Worm (Caenorhabditis elegans) whole organism, L3 larva: ENCODE measurements around the gene ins-12.

Experiments
- ZK546.5 ChIP-seq: sonication (generic microtip); optimal IDR thresholded peaks from 2 replicates; lab custom pipeline; 2017; ENCODE audit warnings: missing biosample characterization, missing genetic modification characterization
- ama-1 ChIP-seq: fragments of 150-350 bp; optimal IDR thresholded peaks from 2 replicates; lab custom pipeline; 2018
- ceh-16 ChIP-seq: sonication (generic microtip); optimal IDR thresholded peaks from 2 replicates; lab custom pipeline; 2017; ENCODE audit warnings: missing biosample characterization, missing genetic modification characterization
- ceh-28 ChIP-seq: fragments of 150-350 bp; optimal IDR thresholded peaks from 2 replicates; lab custom pipeline; 2014; ENCODE audit warnings: missing biosample characterization, missing genetic modification reagents, missing genetic modification characterization
- ceh-82 ChIP-seq: fragments of 150-350 bp; optimal IDR thresholded peaks from 2 replicates; lab custom pipeline; 2014; ENCODE audit warnings: missing biosample characterization, missing genetic modification characterization
- ceh-9 ChIP-seq: sonication (generic microtip); optimal IDR thresholded peaks from 2 replicates; lab custom pipeline; 2018; ENCODE audit warnings: missing biosample characterization, missing genetic modification characterization
- daf-12 ChIP-seq: fragments of 150-350 bp; optimal IDR thresholded peaks from 2 replicates; lab custom pipeline; 2014; ENCODE audit warnings: missing biosample characterization, missing genetic modification reagents, missing genetic modification characterization
- egl-27 ChIP-seq: sonication (generic microtip); optimal IDR thresholded peaks from 4 replicates; lab custom pipeline; 2017; ENCODE audit warnings: missing biosample characterization, missing genetic modification reagents, missing genetic modification characterization
- egl-5 ChIP-seq: fragments of 150-350 bp; optimal IDR thresholded peaks from 2 replicates; lab custom pipeline; 2017; ENCODE audit warnings: missing biosample characterization, missing genetic modification reagents, missing genetic modification characterization, inconsistent platforms
- elt-2 ChIP-seq: sonication (generic microtip); optimal IDR thresholded peaks from 2 replicates; lab custom pipeline; 2016; ENCODE audit warnings: missing genetic modification reagents, mild to moderate bottlenecking, missing genetic modification characterization, missing compliant biosample characterization
- eor-1 ChIP-seq, 2 experiments: fragments of 150-350 bp; optimal IDR thresholded peaks; 2 replicates each; lab custom pipeline; 2014 to 2018; ENCODE audit warnings: missing biosample characterization in 2 of 2, missing genetic modification characterization in 2 of 2
- fkh-10 ChIP-seq: sonication (generic microtip); optimal IDR thresholded peaks from 2 replicates; lab custom pipeline; 2017; ENCODE audit warnings: missing biosample characterization, missing genetic modification reagents, missing genetic modification characterization
- fos-1 ChIP-seq: fragments of 150-350 bp; optimal IDR thresholded peaks from 2 replicates; lab custom pipeline; 2014; ENCODE audit warnings: missing biosample characterization, missing genetic modification characterization
- hmg-11 ChIP-seq: sonication (generic microtip); optimal IDR thresholded peaks from 2 replicates; lab custom pipeline; 2016; ENCODE audit warnings: missing genetic modification characterization, missing compliant biosample characterization
- jun-1 ChIP-seq: fragments of 150-350 bp; optimal IDR thresholded peaks from 2 replicates; lab custom pipeline; 2014; ENCODE audit warnings: missing biosample characterization, missing genetic modification reagents, missing genetic modification characterization
- lin-15B ChIP-seq: fragments of 150-350 bp; optimal IDR thresholded peaks from 2 replicates; lab custom pipeline; 2014; ENCODE audit warnings: missing biosample characterization, missing genetic modification characterization
- lin-39 ChIP-seq: fragments of 150-350 bp; optimal IDR thresholded peaks from 2 replicates; lab custom pipeline; 2018; ENCODE audit warnings: missing biosample characterization, missing genetic modification reagents, missing genetic modification characterization
- mdl-1 ChIP-seq: fragments of 150-350 bp; optimal IDR thresholded peaks from 2 replicates; lab custom pipeline; 2014; ENCODE audit warnings: missing biosample characterization, missing genetic modification characterization
- mml-1 ChIP-seq: fragments of 150-350 bp; sonication (generic microtip); optimal IDR thresholded peaks from 3 replicates; lab custom pipeline; 2014; ENCODE audit warnings: missing biosample characterization, missing genetic modification characterization
- nfya-1 ChIP-seq: sonication (generic microtip); optimal IDR thresholded peaks from 2 replicates; lab custom pipeline; 2017; ENCODE audit warnings: missing genetic modification characterization, mild to moderate bottlenecking, missing compliant biosample characterization, antibody characterized with exemption, moderate library complexity; ENCODE audit not compliant: insufficient read depth
- nhr-23 ChIP-seq: fragments of 150-350 bp; optimal IDR thresholded peaks from 2 replicates; lab custom pipeline; 2014; ENCODE audit warnings: missing biosample characterization, missing genetic modification reagents, missing genetic modification characterization
- nhr-28 ChIP-seq: fragments of 150-350 bp; optimal IDR thresholded peaks from 2 replicates; lab custom pipeline; 2014; ENCODE audit warnings: missing biosample characterization, missing genetic modification characterization
- nhr-43 ChIP-seq: sonication (generic microtip); optimal IDR thresholded peaks from 2 replicates; lab custom pipeline; 2016; ENCODE audit warnings: mild to moderate bottlenecking, missing genetic modification characterization, missing compliant biosample characterization; ENCODE audit not compliant: poor library complexity, severe bottlenecking
- nhr-77 ChIP-seq: fragments of 150-350 bp; optimal IDR thresholded peaks from 2 replicates; lab custom pipeline; 2014; ENCODE audit warnings: missing biosample characterization, missing genetic modification characterization
- pha-4 ChIP-seq: fragments of 150-350 bp; optimal IDR thresholded peaks from 2 replicates; lab custom pipeline; 2014; ENCODE audit warnings: missing biosample characterization, missing genetic modification reagents, missing genetic modification characterization
- pqm-1 ChIP-seq: fragments of 150-350 bp; optimal IDR thresholded peaks from 2 replicates; lab custom pipeline; 2017; ENCODE audit warnings: missing biosample characterization, missing genetic modification characterization, inconsistent platforms
- sea-2 ChIP-seq: fragments of 150-350 bp; sonication (generic microtip); optimal IDR thresholded peaks from 4 replicates; lab custom pipeline; 2014; ENCODE audit warnings: missing biosample characterization, missing genetic modification reagents, missing genetic modification characterization
- skn-1 ChIP-seq: fragments of 150-350 bp; optimal IDR thresholded peaks from 2 replicates; lab custom pipeline; 2014; ENCODE audit warnings: missing biosample characterization, missing genetic modification characterization
- snpc-4 ChIP-seq: fragments of 150-350 bp; optimal IDR thresholded peaks from 2 replicates; lab custom pipeline; 2014; ENCODE audit warnings: missing biosample characterization, missing genetic modification characterization
- unc-39 ChIP-seq: sonication (generic microtip); optimal IDR thresholded peaks from 4 replicates; lab custom pipeline; 2017; ENCODE audit warnings: missing biosample characterization, missing genetic modification characterization
- unc-62 ChIP-seq: fragments of 150-350 bp; sonication (generic microtip); optimal IDR thresholded peaks from 4 replicates; lab custom pipeline; 2014; ENCODE audit warnings: missing biosample characterization, missing genetic modification reagents, missing genetic modification characterization
- zag-1 ChIP-seq: fragments of 150-350 bp; optimal IDR thresholded peaks from 2 replicates; lab custom pipeline; 2014; ENCODE audit warnings: missing biosample characterization, missing genetic modification characterization
- ztf-11 ChIP-seq: fragments of 150-350 bp; optimal IDR thresholded peaks from 2 replicates; lab custom pipeline; 2014; ENCODE audit warnings: missing biosample characterization, missing genetic modification characterization

Gene ins-12

ce11 chrII:5557134-5557533 is 2.7 kb downstream of the ins-12 start:
- no peak for TF ChIP-seq skn-1 (tag; lab: Kevin White, UChicago)
- no peak for TF ChIP-seq unc-39 (tag; lab: Kevin White, UChicago)
- no peak for TF ChIP-seq sea-2 (GFP tag; lab: Kevin White, UChicago)
- no peak for TF ChIP-seq ama-1 (lab: Kevin White, UChicago)
- no peak for TF ChIP-seq eor-1 (tag; optimal IDR thresholded peaks at IDR 0.05; lab: Kevin White, UChicago)
- TF ChIP-seq daf-12 = no peak
- TF ChIP-seq unc-62 = no peak
- TF ChIP-seq elt-2 = peak; percentile 95
- TF ChIP-seq pqm-1 (tag; lab: Kevin White, UChicago) = peak; percentile 76
- TF ChIP-seq ztf-11 (tag; lab: Kevin White, UChicago) = no peak
- TF ChIP-seq jun-1 = no peak
- TF ChIP-seq nhr-28 (tag; lab: Kevin White, UChicago) = no peak

ce11 chrII:5561392-5561791 is 7.0 kb downstream of the ins-12 start, which contains the start of gene C17C3.3:
Gene C17C3.3, plus strand, starts transcription at chrII:5561737.
- TF ChIP-seq unc-39 (tag; lab: Kevin White, UChicago) (no peak), pqm-1 (tag; lab: Kevin White, UChicago) (peak; percentile 67), pha-4 (peak; percentile 46), elt-2 (peak; percentile 88)

- TF ChIP-seq daf-12 (no peak), ceh-28 (tag; lab: Kevin White, UChicago) (no peak), nhr-28 (tag; lab: Kevin White, UChicago) (no peak), ZK546.5 (tag; lab: Kevin White, UChicago) (no peak), nfya-1 (tag; lab: Kevin White, UChicago) (no peak), ceh-9 (no peak), mml-1 (tag; lab: Kevin White, UChicago) (no peak), ceh-82 (tag; lab: Kevin White, UChicago) (no peak), unc-39 (tag; lab: Kevin White, UChicago) (no peak), eor-1 (tag; optimal IDR thresholded peaks at IDR 0.05; lab: Kevin White, UChicago) (no peak), nhr-77 (tag; lab: Kevin White, UChicago) (no peak), jun-1 (no peak), fkh-10 (GFP tag; lab: Kevin White, UChicago) (no peak), lin-39 (no peak)
Observed at ce11 chrII:5565082-5565623, 10.7 kb downstream of the ins-12 start.

ce11 chrII:5570272-5570671 is 15.9 kb downstream of the ins-12 start, which contains the start of the genes C17C3.1 and C17C3.15:
Gene C17C3.1, plus strand, starts transcription at chrII:5570572.
Gene C17C3.15, plus strand, starts transcription at chrII:5570654.
- TF ChIP-seq ceh-16 (no peak), nhr-43 (tag; lab: Kevin White, UChicago) (no peak), egl-5 (tag; lab: Kevin White, UChicago) (no peak), hmg-11 (tag; lab: Kevin White, UChicago) (no peak), ztf-11 (tag; lab: Kevin White, UChicago) (no peak), elt-2 (no peak), ZK546.5 (tag; lab: Kevin White, UChicago) (no peak), lin-39 (no peak), nhr-23 (tag; lab: Kevin White, UChicago) (no peak), zag-1 (tag; lab: Kevin White, UChicago) (no peak), egl-27 (tag; lab: Kevin White, UChicago) (no peak), unc-39 (tag; lab: Kevin White, UChicago) (no peak), pha-4 (no peak), unc-62 (no peak), snpc-4 (no peak)

- peak; percentile 90 for TF ChIP-seq nhr-43 (tag; lab: Kevin White, UChicago)
- TF ChIP-seq lin-15B (tag; lab: Kevin White, UChicago) = no peak
- TF ChIP-seq fos-1 (tag; lab: Kevin White, UChicago) = no peak
- TF ChIP-seq pha-4 = peak; percentile 27
- TF ChIP-seq pqm-1 (tag; lab: Kevin White, UChicago) = peak; percentile 7
- TF ChIP-seq mdl-1 (tag; lab: Kevin White, UChicago) = no peak
- TF ChIP-seq elt-2 = peak; percentile 80
- no peak for TF ChIP-seq jun-1
- TF ChIP-seq skn-1 (tag; lab: Kevin White, UChicago) = peak; percentile 48
- peak; percentile 66 for TF ChIP-seq nhr-23 (tag; lab: Kevin White, UChicago)
- TF ChIP-seq ztf-11 (tag; lab: Kevin White, UChicago) = no peak
- TF ChIP-seq nfya-1 (tag; lab: Kevin White, UChicago) = peak; percentile 35
- TF ChIP-seq eor-1 (tag; optimal IDR thresholded peaks at IDR 0.05; lab: Kevin White, UChicago) = no peak
- TF ChIP-seq ceh-9 = no peak
- TF ChIP-seq, all 47 proteins: peak for 7
Observed at ce11 chrII:5572082-5572746, 17.8 kb downstream of the ins-12 start.
